Worm (Caenorhabditis elegans) whole organism, young adult: ENCODE results near the gene T12A2.3.

ENCODE experiments used
- B0035.1 ChIP-seq: sonication (generic microtip); optimal IDR thresholded peaks from 2 replicates; lab custom pipeline; 2016; ENCODE audit warnings: missing genetic modification characterization, mild to moderate bottlenecking, missing compliant biosample characterization, missing genotype, missing genetic modification reagents
- F22D6.2 ChIP-seq: sonication (generic microtip); optimal IDR thresholded peaks from 2 replicates; lab custom pipeline; 2016; ENCODE audit warnings: mild to moderate bottlenecking, missing genetic modification characterization, missing compliant biosample characterization
- F33H1.4 ChIP-seq: fragments of 200-800 bp; sonication (Bioruptor generic); IDR thresholded peaks from 2 replicates; pipeline ENCODE4 v1.3.6; 2022; ENCODE audit warnings: missing genetic modification reagents, missing genetic modification characterization, missing compliant biosample characterization
- F57A8.1 ChIP-seq: fragments of 200-800 bp; sonication (Bioruptor generic); optimal IDR thresholded peaks from 2 replicates; lab custom pipeline; 2018; ENCODE audit warnings: mild to moderate bottlenecking, missing genetic modification characterization, moderate library complexity, missing compliant biosample characterization
- F57C9.4 ChIP-seq: sonication (generic microtip); optimal IDR thresholded peaks from 2 replicates; lab custom pipeline; 2017; ENCODE audit warnings: mild to moderate bottlenecking, missing genetic modification characterization, missing compliant biosample characterization
- K11D2.4 ChIP-seq: fragments of 200-800 bp; sonication (Bioruptor generic); IDR thresholded peaks from 2 replicates; pipeline ENCODE4 v1.3.6; 2022; ENCODE audit warnings: missing genetic modification reagents, missing genetic modification characterization, missing compliant biosample characterization
- T07F8.4 ChIP-seq: sonication (generic microtip); optimal IDR thresholded peaks from 2 replicates; lab custom pipeline; 2016; ENCODE audit warnings: mild to moderate bottlenecking, missing genetic modification characterization, moderate library complexity, missing compliant biosample characterization
- Y53G8AR.9 ChIP-seq: fragments of 200-800 bp; sonication (Bioruptor generic); conservative IDR thresholded peaks from 2 replicates; pipeline ENCODE4 v1.3.6; 2022; ENCODE audit warnings: missing genetic modification reagents, missing genetic modification characterization, missing compliant biosample characterization
- Y56A3A.18 ChIP-seq: fragments of 200-800 bp; sonication (Bioruptor generic); IDR thresholded peaks from 2 replicates; pipeline ENCODE4 v1.3.6; 2022; ENCODE audit warnings: missing genetic modification reagents, missing genetic modification characterization, missing compliant biosample characterization
- Y67H2A.10 ChIP-seq: fragments of 200-800 bp; sonication (Bioruptor generic); conservative IDR thresholded peaks from 2 replicates; pipeline ENCODE4 v1.3.6; 2022; ENCODE audit warnings: missing genetic modification reagents, missing genetic modification characterization, missing compliant biosample characterization
- Y95B8A.8 ChIP-seq: fragments of 200-800 bp; sonication (Bioruptor generic); IDR thresholded peaks from 2 replicates; pipeline ENCODE4 v1.3.6; 2022; ENCODE audit warnings: missing genetic modification reagents, missing genetic modification characterization, missing compliant biosample characterization
- ZK185.1 ChIP-seq: sonication (generic microtip); optimal IDR thresholded peaks from 2 replicates; lab custom pipeline; 2016; ENCODE audit warnings: mild to moderate bottlenecking, missing genetic modification characterization, missing compliant biosample characterization; ENCODE audit not compliant: poor library complexity, severe bottlenecking
- atf-7 ChIP-seq: sonication (generic microtip); optimal IDR thresholded peaks from 2 replicates; lab custom pipeline; 2017; ENCODE audit warnings: mild to moderate bottlenecking, missing genetic modification characterization, missing compliant biosample characterization
- athp-1 ChIP-seq: sonication (generic microtip); optimal IDR thresholded peaks from 2 replicates; lab custom pipeline; 2017; ENCODE audit warnings: mild to moderate bottlenecking, missing genetic modification characterization, missing compliant biosample characterization
- ccch-3 ChIP-seq: fragments of 200-800 bp; sonication (Bioruptor generic); optimal IDR thresholded peaks from 2 replicates; lab custom pipeline; 2018; ENCODE audit warnings: mild to moderate bottlenecking, missing genetic modification characterization, missing compliant biosample characterization
- ceh-27 ChIP-seq: fragments of 200-800 bp; sonication (Bioruptor generic); optimal IDR thresholded peaks from 2 replicates; lab custom pipeline; 2018; ENCODE audit warnings: mild to moderate bottlenecking, missing genetic modification characterization, moderate library complexity, missing compliant biosample characterization
- ceh-79 ChIP-seq: sonication (generic microtip); optimal IDR thresholded peaks from 2 replicates; lab custom pipeline; 2017; ENCODE audit warnings: mild to moderate bottlenecking, missing genetic modification characterization, missing compliant biosample characterization
- die-1 ChIP-seq: sonication (generic microtip); optimal IDR thresholded peaks from 2 replicates; lab custom pipeline; 2016; ENCODE audit warnings: missing genotype, mild to moderate bottlenecking, missing genetic modification characterization, missing compliant biosample characterization
- dox-1 ChIP-seq: fragments of 200-800 bp; sonication (Bioruptor generic); IDR thresholded peaks from 2 replicates; pipeline ENCODE4 v1.3.6; 2022; ENCODE audit warnings: missing genetic modification reagents, missing genetic modification characterization, missing compliant biosample characterization
- dpff-1 ChIP-seq: sonication (generic microtip); optimal IDR thresholded peaks from 2 replicates; lab custom pipeline; 2017; ENCODE audit warnings: mild to moderate bottlenecking, missing genetic modification characterization, missing compliant biosample characterization
- ets-4 ChIP-seq: fragments of 200-800 bp; sonication (Bioruptor generic); optimal IDR thresholded peaks from 2 replicates; lab custom pipeline; 2018; ENCODE audit warnings: mild to moderate bottlenecking, missing genetic modification characterization, missing compliant biosample characterization
- fkh-3 ChIP-seq: sonication (generic microtip); optimal IDR thresholded peaks from 2 replicates; lab custom pipeline; 2016; ENCODE audit warnings: mild to moderate bottlenecking, missing genetic modification characterization, missing compliant biosample characterization
- hlh-12 ChIP-seq: sonication (generic microtip); optimal IDR thresholded peaks from 2 replicates; lab custom pipeline; 2016; ENCODE audit warnings: missing genetic modification characterization, missing compliant biosample characterization
- let-607 ChIP-seq, 2 experiments: fragments of 200-800 bp in 1 of 2; sonication (Bioruptor generic) in 1 of 2; sonication (generic microtip) in 1 of 2; optimal IDR thresholded peaks; 2 replicates each; lab custom pipeline; 2016 to 2018; ENCODE audit warnings: mild to moderate bottlenecking in 2 of 2, missing compliant biosample characterization in 2 of 2, missing genetic modification characterization in 2 of 2, moderate library complexity in 2 of 2, missing genotype in 1 of 2
- madf-10 ChIP-seq: sonication (generic microtip); optimal IDR thresholded peaks from 2 replicates; lab custom pipeline; 2016; ENCODE audit warnings: mild to moderate bottlenecking, missing genetic modification characterization, missing compliant biosample characterization
- madf-6 ChIP-seq: fragments of 200-800 bp; sonication (Bioruptor generic); IDR thresholded peaks from 2 replicates; pipeline ENCODE4 v1.3.6; 2022; ENCODE audit warnings: missing genetic modification reagents, missing genetic modification characterization, missing compliant biosample characterization
- madf-8 ChIP-seq: fragments of 200-800 bp; sonication (Bioruptor generic); conservative IDR thresholded peaks from 2 replicates; pipeline ENCODE4 v1.3.6; 2022; ENCODE audit warnings: missing genetic modification reagents, missing genetic modification characterization, missing compliant biosample characterization
- mes-4 ChIP-seq: sonication (generic microtip); optimal IDR thresholded peaks from 2 replicates; lab custom pipeline; 2016; ENCODE audit warnings: missing genotype, missing genetic modification characterization, missing compliant biosample characterization
- nhr-120 ChIP-seq: fragments of 200-800 bp; sonication (Bioruptor generic); IDR thresholded peaks from 2 replicates; pipeline ENCODE4 v1.3.6; 2022; ENCODE audit warnings: missing genetic modification characterization, missing compliant biosample characterization
- nhr-80 ChIP-seq: sonication (generic microtip); optimal IDR thresholded peaks from 2 replicates; lab custom pipeline; 2016; ENCODE audit warnings: missing genetic modification characterization, missing compliant biosample characterization
- nhr-90 ChIP-seq: sonication (generic microtip); optimal IDR thresholded peaks from 2 replicates; lab custom pipeline; 2016; ENCODE audit warnings: missing genotype, mild to moderate bottlenecking, missing genetic modification characterization, missing compliant biosample characterization
- pbrm-1 ChIP-seq: fragments of 200-800 bp; sonication (Bioruptor generic); IDR thresholded peaks from 2 replicates; pipeline ENCODE4 v1.3.6; 2022; ENCODE audit warnings: missing genetic modification reagents, missing genetic modification characterization, missing compliant biosample characterization
- sptf-2 ChIP-seq: fragments of 200-800 bp; sonication (Bioruptor generic); optimal IDR thresholded peaks from 2 replicates; lab custom pipeline; 2018; ENCODE audit warnings: mild to moderate bottlenecking, missing genetic modification characterization, missing compliant biosample characterization
- tbp1 ChIP-seq: fragments of 200-800 bp; sonication (Bioruptor generic); optimal IDR thresholded peaks from 2 replicates; lab custom pipeline; 2018; ENCODE audit warnings: mild to moderate bottlenecking, missing genetic modification characterization, missing compliant biosample characterization
- unc-130 ChIP-seq: sonication (generic microtip); optimal IDR thresholded peaks from 2 replicates; lab custom pipeline; 2016; ENCODE audit warnings: missing genetic modification reagents, missing genetic modification characterization, missing compliant biosample characterization
- unc-62 ChIP-seq: fragments of 150-350 bp; optimal IDR thresholded peaks from 2 replicates; lab custom pipeline; 2014; ENCODE audit warnings: missing biosample characterization, missing genetic modification reagents, missing genetic modification characterization
- ztf-22 ChIP-seq: fragments of 200-800 bp; sonication (Bioruptor generic); optimal IDR thresholded peaks from 2 replicates; lab custom pipeline; 2018; ENCODE audit warnings: mild to moderate bottlenecking, missing genetic modification characterization, moderate library complexity, missing compliant biosample characterization
- ztf-28 ChIP-seq: fragments of 200-800 bp; sonication (Bioruptor generic); IDR thresholded peaks from 2 replicates; pipeline ENCODE4 v1.3.6; 2022; ENCODE audit warnings: missing genetic modification reagents, missing genetic modification characterization, missing compliant biosample characterization
- ztf-6 ChIP-seq: fragments of 200-800 bp; sonication (Bioruptor generic); IDR thresholded peaks from 2 replicates; pipeline ENCODE4 v1.3.6; 2022; ENCODE audit warnings: missing genetic modification reagents, missing genetic modification characterization, missing compliant biosample characterization

The T12A2.3 gene

DNA sequence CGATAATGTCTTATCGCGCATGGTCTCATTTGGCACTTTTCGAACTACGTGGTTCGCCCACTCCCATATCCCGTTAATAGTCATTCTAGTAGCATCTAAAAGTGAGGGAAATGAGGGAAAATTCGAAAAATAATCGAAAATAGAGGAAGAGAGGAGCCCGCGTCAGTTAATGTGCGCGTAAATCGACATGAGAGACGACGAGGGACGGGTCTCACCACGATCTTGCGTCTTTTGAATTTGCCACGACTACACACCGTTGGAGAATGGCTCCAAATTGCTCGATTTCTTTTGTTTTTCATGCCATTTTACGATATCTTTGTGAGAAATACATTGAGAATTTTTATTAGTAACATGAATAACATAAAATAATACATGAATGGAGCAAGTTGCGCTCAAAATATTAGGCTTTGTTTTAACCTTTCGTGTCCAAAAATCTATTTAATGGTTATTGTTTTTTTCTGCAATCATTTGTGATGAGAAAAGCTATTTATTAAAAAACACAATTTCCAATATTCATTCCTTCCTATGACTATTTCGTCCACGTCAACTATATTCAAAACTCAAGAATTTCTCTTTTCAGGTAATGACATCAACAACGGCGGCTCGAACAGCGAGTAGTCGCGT, 7.5 kb downstream of the T12A2.3 start, which contains the start of the genes gen-1 and stt-3 (continued):
- TF ChIP-seq ets-4, result no peak
- TF ChIP-seq madf-10, result no peak

DNA sequence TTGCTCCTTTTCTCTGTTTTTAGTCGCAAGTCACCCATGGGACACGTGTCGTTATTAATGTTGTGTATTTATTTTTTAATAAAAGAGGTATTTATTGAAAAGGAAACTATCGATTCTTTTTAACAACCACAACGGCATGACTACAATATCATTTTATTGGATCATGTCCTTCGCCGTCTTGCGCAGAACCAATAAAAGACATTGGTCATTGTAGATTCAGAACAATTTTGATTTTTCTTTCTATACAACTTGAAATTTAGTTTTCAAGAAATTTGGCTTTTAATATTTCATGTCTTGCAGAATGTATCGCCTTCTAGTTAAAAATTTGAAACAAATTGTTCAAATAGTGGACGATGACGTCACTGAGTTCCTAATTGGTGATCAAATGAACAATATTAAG, 10.9 kb downstream of the T12A2.3 start, which contains the start of gene amdh-1:
Gene amdh-1, plus strand, starts transcription at position 301 of the 400 bp plus-strand sequence.
- TF ChIP-seq unc-130 (GFP tag; lab: Kevin White, UChicago) (no peak), ceh-79 (tag; lab: Kevin White, UChicago) (no peak), ztf-6 (no peak), dox-1 (GFP tag; lab: Robert Waterston, UW) (no peak), Y95B8A.8 (GFP tag; lab: Robert Waterston, UW) (no peak)

DNA sequence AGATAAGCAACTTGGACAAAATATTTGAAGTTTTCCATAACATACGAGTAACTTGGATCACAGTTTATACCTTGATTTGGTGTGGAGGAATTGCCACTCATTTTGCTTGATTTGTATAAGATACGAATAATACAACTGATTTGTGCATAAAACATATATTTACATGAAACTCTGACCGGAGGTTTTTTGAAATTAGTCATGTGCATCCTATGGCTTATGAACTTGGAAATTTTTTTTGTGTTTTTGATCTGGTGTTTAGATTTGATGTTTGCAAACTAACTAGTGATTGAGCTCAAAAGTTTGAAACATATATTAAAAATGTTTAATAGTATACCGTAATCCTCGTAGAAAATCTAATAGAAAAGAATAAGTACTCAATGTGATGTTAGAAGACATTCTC, 14.1 kb downstream of the T12A2.3 start, which contains the start of gene srg-8:
Gene srg-8, minus strand, starts transcription at position 101 of the 400 bp plus-strand sequence.
- TF ChIP-seq ZK185.1 (tag; lab: Kevin White, UChicago), result no peak
- TF ChIP-seq Y53G8AR.9 (GFP tag; lab: Robert Waterston, UW), result no peak
- no peak for TF ChIP-seq madf-6
- TF ChIP-seq F57A8.1, result no peak
- no peak for TF ChIP-seq B0035.1
- no peak for TF ChIP-seq F33H1.4
- TF ChIP-seq dpff-1 (tag; lab: Kevin White, UChicago), result no peak
- no peak for TF ChIP-seq nhr-120 (GFP tag; lab: Robert Waterston, UW)
- no peak for TF ChIP-seq mes-4 (tag; lab: Kevin White, UChicago)
- no peak for TF ChIP-seq fkh-3 (tag; lab: Kevin White, UChicago)
- no peak for TF ChIP-seq F57C9.4
- no peak for TF ChIP-seq nhr-90

DNA sequence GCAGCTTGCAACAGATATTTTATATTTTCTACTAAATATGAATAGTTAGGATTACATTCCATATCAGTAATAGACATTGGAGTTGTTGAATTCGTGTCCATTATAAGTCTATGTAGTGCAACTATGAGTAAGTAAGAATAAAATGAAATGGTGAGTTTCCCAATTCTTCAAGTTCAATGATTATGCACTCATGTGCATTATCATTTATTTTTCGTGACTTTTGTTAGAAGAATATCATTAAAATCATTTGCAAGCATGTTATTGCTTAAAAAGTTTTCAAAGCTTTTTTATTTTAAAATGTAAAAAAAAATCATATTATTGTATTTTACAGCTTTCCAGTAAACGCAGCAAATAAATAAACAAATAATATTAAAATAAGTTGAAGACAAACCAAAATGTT, 16.0 kb downstream of the T12A2.3 start, which contains the start of gene srg-9:
Gene srg-9, minus strand, starts transcription at position 101 of the 400 bp plus-strand sequence.
- no peak for TF ChIP-seq let-607 (tag; optimal IDR thresholded peaks at IDR 0.05; lab: Kevin White, UChicago)
- no peak for TF ChIP-seq sptf-2 (GFP tag; lab: Kevin White, UChicago)
- TF ChIP-seq pbrm-1 (GFP tag; lab: Robert Waterston, UW), result no peak
- TF ChIP-seq T07F8.4 (tag; lab: Kevin White, UChicago), result no peak
- no peak for TF ChIP-seq madf-8 (GFP tag; lab: Robert Waterston, UW)
- TF ChIP-seq unc-62 (GFP tag; lab: Kevin White, UChicago), result no peak
- TF ChIP-seq ztf-28 (GFP tag; lab: Robert Waterston, UW), result no peak
- no peak for TF ChIP-seq nhr-120 (GFP tag; lab: Robert Waterston, UW)
- TF ChIP-seq athp-1 (tag; lab: Kevin White, UChicago), result no peak
- TF ChIP-seq atf-7 (tag; lab: Kevin White, UChicago), result no peak
- TF ChIP-seq F22D6.2 (tag; lab: Kevin White, UChicago), result no peak

DNA sequence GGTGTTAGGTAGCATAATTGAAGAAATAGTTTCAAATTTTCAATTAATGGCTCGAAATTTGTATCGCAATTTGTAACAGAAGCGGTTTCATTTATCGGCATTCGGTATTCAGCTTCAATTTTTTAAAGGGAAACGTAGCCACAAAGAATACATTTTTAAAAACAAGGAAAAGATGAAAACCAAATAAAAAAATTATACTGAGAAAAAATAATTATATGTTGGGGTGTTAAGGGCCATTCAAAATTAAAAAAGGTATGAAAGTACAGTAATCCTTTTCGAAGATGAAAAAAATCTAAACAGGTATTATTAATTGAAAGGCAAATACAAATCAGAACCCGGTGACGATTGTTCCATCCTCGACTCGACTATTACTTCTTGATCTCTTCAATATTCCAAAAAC, 17.6 kb downstream of the T12A2.3 start, which contains the start of gene srg-1:
Gene srg-1, minus strand, starts transcription at position 101 of the 400 bp plus-strand sequence.
- TF ChIP-seq madf-8 (GFP tag; lab: Robert Waterston, UW) (no peak), Y95B8A.8 (GFP tag; lab: Robert Waterston, UW) (no peak), hlh-12 (tag; lab: Kevin White, UChicago) (no peak), nhr-80 (tag; lab: Kevin White, UChicago) (no peak), ccch-3 (no peak), die-1 (no peak), Y56A3A.18 (GFP tag; lab: Robert Waterston, UW) (no peak), ztf-22 (GFP tag; lab: Kevin White, UChicago) (no peak), ceh-27 (GFP tag; lab: Kevin White, UChicago) (no peak), K11D2.4 (GFP tag; lab: Robert Waterston, UW) (no peak), tbp1 (GFP tag; lab: Kevin White, UChicago) (no peak), Y67H2A.10 (GFP tag; lab: Robert Waterston, UW) (no peak), F57A8.1 (no peak)
